Comparison of ENCODE assay signal across 2 worm cellular contexts in genomic region chrII:12042108-12042960, ce11.
TF ChIP-seq lines count a peak whose summit lies in the region.

TSS of gene ippk-1 (plus strand) at chrII:12042910.

TF ChIP-seq in whole organism, L4 larva, 104 proteins besides CTCF, POLR2A, EP300 and RAD21 (continued from another document and continues in another):
- TF ChIP-seq ama-1 (optimal IDR thresholded peaks at IDR 0.05; lab: Kevin White, UChicago) (no peak), F49E8.2 (tag; optimal IDR thresholded peaks at IDR 0.05; lab: Kevin White, UChicago; ENCODE audit: borderline replicate concordance) (no peak), lin-15B (tag; optimal IDR thresholded peaks at IDR 0.05; lab: Kevin White, UChicago) (no peak), dmd-9 (GFP tag; IDR thresholded peaks at IDR 0.05; lab: Robert Waterston, UW) (0 out of 2 replicates have a peak, but pooled peaks have one; percentile 16), saeg-2 (GFP tag; IDR thresholded peaks at IDR 0.05; lab: Robert Waterston, UW) (no peak), tra-1 (GFP tag; IDR thresholded peaks at IDR 0.05; lab: Robert Waterston, UW) (no peak), zip-2 (tag; optimal IDR thresholded peaks at IDR 0.05; lab: Kevin White, UChicago) (no peak), lim-7 (GFP tag; IDR thresholded peaks at IDR 0.05; lab: Robert Waterston, UW) (no peak), rbr-2 (tag; optimal IDR thresholded peaks at IDR 0.05; lab: Kevin White, UChicago) (peak; percentile 38), mep-1 (tag; optimal IDR thresholded peaks at IDR 0.05; lab: Kevin White, UChicago) (peak; percentile 30), cey-2 (tag; optimal IDR thresholded peaks at IDR 0.05; lab: Kevin White, UChicago; ENCODE audit: borderline replicate concordance, insufficient read depth) (no peak), hif-1 (tag; optimal IDR thresholded peaks at IDR 0.05; lab: Kevin White, UChicago) (peak in 1 of 2 experiments; percentile 92), mdt-29 (GFP tag; IDR thresholded peaks at IDR 0.05; lab: Robert Waterston, UW) (no peak), nhr-42 (GFP tag; IDR thresholded peaks at IDR 0.05; lab: Robert Waterston, UW) (no peak), fos-1 (tag; optimal IDR thresholded peaks at IDR 0.05; lab: Kevin White, UChicago) (no peak), vab-7 (GFP tag; IDR thresholded peaks at IDR 0.05; lab: Robert Waterston, UW) (peak; percentile 55; the same call in 1 of the 2 replicates), hlh-11 (tag; optimal IDR thresholded peaks at IDR 0.05; lab: Kevin White, UChicago) (peak; percentile 64), hlh-30 (tag; optimal IDR thresholded peaks at IDR 0.05; lab: Kevin White, UChicago; ENCODE audit: insufficient read depth) (peak; percentile 83), D1046.2 (GFP tag; IDR thresholded peaks at IDR 0.05; lab: Robert Waterston, UW) (no peak), zag-1 (tag; optimal IDR thresholded peaks at IDR 0.05; lab: Kevin White, UChicago) (no peak), attf-4 (tag; optimal IDR thresholded peaks at IDR 0.05; lab: Kevin White, UChicago) (no peak), spr-3 (GFP tag; optimal IDR thresholded peaks at IDR 0.05; lab: Kevin White, UChicago) (no peak), nhr-111 (GFP tag; optimal IDR thresholded peaks at IDR 0.05; lab: Kevin White, UChicago) (no peak), daf-12 (tag; optimal IDR thresholded peaks at IDR 0.05; lab: Kevin White, UChicago) (no peak), madf-5 (GFP tag; IDR thresholded peaks at IDR 0.05; lab: Robert Waterston, UW) (0 out of 4 replicates have a peak, but pooled peaks of 1 of the 2 experiments have one; percentile 13), fkh-10 (GFP tag; optimal IDR thresholded peaks at IDR 0.05; lab: Kevin White, UChicago) (peak; percentile 83), ceh-44 (GFP tag; IDR thresholded peaks at IDR 0.05; lab: Robert Waterston, UW) (no peak), mes-2 (tag; optimal IDR thresholded peaks at IDR 0.05; lab: Kevin White, UChicago; ENCODE audit: poor library complexity, severe bottlenecking) (peak; percentile 62), zfp-3 (GFP tag; conservative IDR thresholded peaks at IDR 0.05; lab: Robert Waterston, UW) (no peak), ZK337.2 (GFP tag; IDR thresholded peaks at IDR 0.05; lab: Robert Waterston, UW) (no peak), nhr-76 (tag; optimal IDR thresholded peaks at IDR 0.05; lab: Kevin White, UChicago) (peak; percentile 27), nhr-237 (tag; optimal IDR thresholded peaks at IDR 0.05; lab: Kevin White, UChicago) (no peak), F26F4.8 (GFP tag; conservative IDR thresholded peaks at IDR 0.05; lab: Robert Waterston, UW) (no peak), arid-1 (GFP tag; conservative IDR thresholded peaks at IDR 0.05; lab: Robert Waterston, UW) (no peak), duxl-1 (tag; optimal IDR thresholded peaks at IDR 0.05; lab: Kevin White, UChicago; ENCODE audit: poor library complexity) (no peak), mdl-1 (tag; optimal IDR thresholded peaks at IDR 0.05; lab: Kevin White, UChicago) (peak in 1 of 2 experiments; percentile 22), php-3 (GFP tag; IDR thresholded peaks at IDR 0.05; lab: Robert Waterston, UW) (no peak), mxl-3 (GFP tag; optimal IDR thresholded peaks at IDR 0.05; lab: Kevin White, UChicago) (no peak), lir-3 (tag; optimal IDR thresholded peaks at IDR 0.05; lab: Kevin White, UChicago) (no peak), Y75B8A.6 (GFP tag; IDR thresholded peaks at IDR 0.05; lab: Robert Waterston, UW) (no peak), ZK546.5 (tag; optimal IDR thresholded peaks at IDR 0.05; lab: Kevin White, UChicago) (no peak), set-16 (GFP tag; IDR thresholded peaks at IDR 0.05; lab: Robert Waterston, UW) (no peak), unc-62 (GFP tag; optimal IDR thresholded peaks at IDR 0.05 in 1 of 2; lab: Kevin White, UChicago) (peak in 1 of 2 experiments; percentile 56), unc-62 (tag; optimal IDR thresholded peaks at IDR 0.05; lab: Kevin White, UChicago) (no peak), lin-13 (GFP tag; optimal IDR thresholded peaks at IDR 0.05; lab: Kevin White, UChicago) (no peak), gei-8 (GFP tag; optimal IDR thresholded peaks at IDR 0.05; lab: Kevin White, UChicago) (no peak), zip-11 (GFP tag; IDR thresholded peaks at IDR 0.05; lab: Robert Waterston, UW) (no peak), ceh-82 (tag; optimal IDR thresholded peaks at IDR 0.05; lab: Kevin White, UChicago) (no peak), dmd-8 (GFP tag; IDR thresholded peaks at IDR 0.05; lab: Robert Waterston, UW) (no peak), ceh-28 (tag; optimal IDR thresholded peaks at IDR 0.05; lab: Kevin White, UChicago) (no peak), F10B5.3 (tag; optimal IDR thresholded peaks at IDR 0.05; lab: Kevin White, UChicago) (no peak), Y5F2A.4 (GFP tag; optimal IDR thresholded peaks at IDR 0.05; lab: Kevin White, UChicago) (no peak), unc-130 (GFP tag; optimal IDR thresholded peaks at IDR 0.05; lab: Kevin White, UChicago) (peak; percentile 34), lsy-2 (tag; optimal IDR thresholded peaks at IDR 0.05; lab: Kevin White, UChicago) (peak in 1 of 2 experiments; percentile 65), Y105C5A.15 (GFP tag; IDR thresholded peaks at IDR 0.05; lab: Robert Waterston, UW) (no peak), skn-1 (tag; optimal IDR thresholded peaks at IDR 0.05; lab: Kevin White, UChicago) (no peak), nhr-6 (tag; optimal IDR thresholded peaks at IDR 0.05; lab: Kevin White, UChicago) (no peak), unc-39 (tag; optimal IDR thresholded peaks at IDR 0.05; lab: Kevin White, UChicago) (no peak), nhr-102 (tag; optimal IDR thresholded peaks at IDR 0.05; lab: Kevin White, UChicago) (no peak), nhr-11 (tag; optimal IDR thresholded peaks at IDR 0.05; lab: Kevin White, UChicago) (no peak), pha-4 (GFP tag; IDR thresholded peaks at IDR 0.05; lab: Robert Waterston, UW) (0 out of 2 replicates have a peak, but pooled peaks have one; percentile 43), pha-4 (tag; optimal IDR thresholded peaks at IDR 0.05; lab: Kevin White, UChicago) (no peak), R02D3.7 (tag; optimal IDR thresholded peaks at IDR 0.05; lab: Kevin White, UChicago) (no peak), tag-97 (GFP tag; IDR thresholded peaks at IDR 0.05; lab: Robert Waterston, UW) (no peak), egl-27 (tag; optimal IDR thresholded peaks at IDR 0.05; lab: Kevin White, UChicago) (no peak), ces-1 (GFP tag; optimal IDR thresholded peaks at IDR 0.05; lab: Kevin White, UChicago) (no peak), Y48G9A.11 (GFP tag; IDR thresholded peaks at IDR 0.05; lab: Robert Waterston, UW) (no peak)

TF ChIP-seq in whole organism, late embryonic, 69 proteins besides CTCF, POLR2A, EP300 and RAD21 (continued from another document):
- no peak for TF ChIP-seq dve-1 (tag; optimal IDR thresholded peaks at IDR 0.05; lab: Kevin White, UChicago)
- peak; percentile 77 for TF ChIP-seq ztf-16 (tag; optimal IDR thresholded peaks at IDR 0.05; lab: Kevin White, UChicago)
- TF ChIP-seq ceh-48 (tag; optimal IDR thresholded peaks at IDR 0.05; lab: Kevin White, UChicago), result no peak
- TF ChIP-seq ceh-9 (tag; optimal IDR thresholded peaks at IDR 0.05; lab: Kevin White, UChicago), result no peak
- TF ChIP-seq ceh-22 (tag; optimal IDR thresholded peaks at IDR 0.05; lab: Kevin White, UChicago), result no peak
- TF ChIP-seq K02D7.2 (tag; optimal IDR thresholded peaks at IDR 0.05; lab: Kevin White, UChicago), result peak; percentile 53
- TF ChIP-seq lin-11 (tag; optimal IDR thresholded peaks at IDR 0.05; lab: Kevin White, UChicago), result peak; percentile 19
- TF ChIP-seq Y22D7AL.16 (tag; optimal IDR thresholded peaks at IDR 0.05; lab: Kevin White, UChicago), result peak; percentile 42
- TF ChIP-seq pha-2 (tag; optimal IDR thresholded peaks at IDR 0.05; lab: Kevin White, UChicago), result peak; percentile 35
- peak; percentile 54 for TF ChIP-seq C38D4.7 (GFP tag; optimal IDR thresholded peaks at IDR 0.05; lab: Kevin White, UChicago)
- TF ChIP-seq elt-4 (tag; optimal IDR thresholded peaks at IDR 0.05; lab: Kevin White, UChicago), result peak; percentile 69
- peak; percentile 93 for TF ChIP-seq ceh-34 (tag; optimal IDR thresholded peaks at IDR 0.05; lab: Kevin White, UChicago)
- TF ChIP-seq syd-9 (tag; optimal IDR thresholded peaks at IDR 0.05; lab: Kevin White, UChicago), result peak; percentile 68
- TF ChIP-seq madf-2 (tag; optimal IDR thresholded peaks at IDR 0.05; lab: Kevin White, UChicago), result peak; percentile 41
- TF ChIP-seq che-1 (tag; optimal IDR thresholded peaks at IDR 0.05; lab: Kevin White, UChicago), result peak; percentile 48
- TF ChIP-seq ceh-24 (tag; optimal IDR thresholded peaks at IDR 0.05; lab: Kevin White, UChicago), result peak; percentile 30
- TF ChIP-seq ceh-18 (tag; optimal IDR thresholded peaks at IDR 0.05; lab: Kevin White, UChicago), result peak; percentile 70
- TF ChIP-seq hlh-13 (GFP tag; optimal IDR thresholded peaks at IDR 0.05; lab: Kevin White, UChicago), result no peak
- TF ChIP-seq sdc-2 (tag; optimal IDR thresholded peaks at IDR 0.05; lab: Kevin White, UChicago), result peak; percentile 78
- TF ChIP-seq dmd-4 (tag; optimal IDR thresholded peaks at IDR 0.05; lab: Kevin White, UChicago; ENCODE audit: borderline replicate concordance), result peak; percentile 77
- TF ChIP-seq eyg-1 (tag; optimal IDR thresholded peaks at IDR 0.05; lab: Kevin White, UChicago), result peak; percentile 54
- TF ChIP-seq F13H6.1 (tag; optimal IDR thresholded peaks at IDR 0.05; lab: Kevin White, UChicago), result peak; percentile 89
- peak; percentile 6 for TF ChIP-seq gmeb-2 (tag; optimal IDR thresholded peaks at IDR 0.05; lab: Kevin White, UChicago)
- no peak for TF ChIP-seq ama-1 (optimal IDR thresholded peaks at IDR 0.05; lab: Kevin White, UChicago)
- peak; percentile 61 for TF ChIP-seq hlh-6 (tag; optimal IDR thresholded peaks at IDR 0.05; lab: Kevin White, UChicago)
- peak; percentile 25 for TF ChIP-seq nfya-1 (tag; optimal IDR thresholded peaks at IDR 0.05; lab: Kevin White, UChicago)
- TF ChIP-seq unc-3 (GFP tag; conservative IDR thresholded peaks at IDR 0.05; lab: Robert Waterston, UW), result peak; percentile 55; the same call in 1 of the 2 replicates
- TF ChIP-seq unc-3 (tag; optimal IDR thresholded peaks at IDR 0.05; lab: Kevin White, UChicago), result peak; percentile 26
- peak; percentile 98 for TF ChIP-seq ref-2 (tag; optimal IDR thresholded peaks at IDR 0.05; lab: Kevin White, UChicago)
- peak; percentile 94 for TF ChIP-seq fax-1 (tag; optimal IDR thresholded peaks at IDR 0.05; lab: Kevin White, UChicago)
- no peak for TF ChIP-seq odd-2 (tag; optimal IDR thresholded peaks at IDR 0.05; lab: Kevin White, UChicago)
- peak; percentile 97 for TF ChIP-seq tbx-2 (tag; optimal IDR thresholded peaks at IDR 0.05; lab: Kevin White, UChicago)
- TF ChIP-seq ets-4 (tag; optimal IDR thresholded peaks at IDR 0.05; lab: Kevin White, UChicago), result peak; percentile 95
- no peak for TF ChIP-seq ceh-30 (tag; optimal IDR thresholded peaks at IDR 0.05; lab: Kevin White, UChicago)
- TF ChIP-seq C08G9.2 (tag; optimal IDR thresholded peaks at IDR 0.05; lab: Kevin White, UChicago), result peak; percentile 96
- peak; percentile 24 for TF ChIP-seq T23F11.4 (GFP tag; optimal IDR thresholded peaks at IDR 0.05; lab: Kevin White, UChicago)
- TF ChIP-seq sox-4 (tag; optimal IDR thresholded peaks at IDR 0.05; lab: Kevin White, UChicago), result no peak
- peak; percentile 41 for TF ChIP-seq hlh-30 (tag; optimal IDR thresholded peaks at IDR 0.05; lab: Kevin White, UChicago; ENCODE audit: insufficient read depth)
- no peak for TF ChIP-seq ceh-6 (GFP tag; optimal IDR thresholded peaks at IDR 0.05; lab: Kevin White, UChicago)
- TF ChIP-seq unc-86 (tag; optimal IDR thresholded peaks at IDR 0.05; lab: Kevin White, UChicago), result peak; percentile 80
- TF ChIP-seq tbx-7 (tag; optimal IDR thresholded peaks at IDR 0.05; lab: Kevin White, UChicago), result peak; percentile 97
- TF ChIP-seq fkh-10 (GFP tag; optimal IDR thresholded peaks at IDR 0.05; lab: Kevin White, UChicago), result no peak
- TF ChIP-seq elt-2 (tag; optimal IDR thresholded peaks at IDR 0.05; lab: Kevin White, UChicago), result peak; percentile 90
- TF ChIP-seq pros-1 (tag; optimal IDR thresholded peaks at IDR 0.05; lab: Kevin White, UChicago), result no peak
